Worm (Caenorhabditis elegans) whole organism, L4 larva: ENCODE results near the gene sre-43.
A peak's percentile ranks its signal among the peaks of the same experiment; 100 is the strongest.

Source experiments
- F37D6.2 ChIP-seq: sonication (generic microtip); optimal IDR thresholded peaks from 2 replicates; lab custom pipeline; 2016; ENCODE audit warnings: mild to moderate bottlenecking, missing genetic modification characterization, missing compliant biosample characterization
- R02D3.7 ChIP-seq: fragments of 150-350 bp; sonication (generic microtip); optimal IDR thresholded peaks from 3 replicates; lab custom pipeline; 2014; ENCODE audit warnings: missing biosample characterization, missing genetic modification characterization
- Y105C5A.15 ChIP-seq: fragments of 200-800 bp; sonication (Bioruptor generic); IDR thresholded peaks from 2 replicates; pipeline ENCODE4 v1.3.6; 2022; ENCODE audit warnings: missing genetic modification characterization, missing compliant biosample characterization
- Y5F2A.4 ChIP-seq: fragments of 200-800 bp; sonication (Bioruptor generic); optimal IDR thresholded peaks from 2 replicates; lab custom pipeline; 2018; ENCODE audit warnings: mild to moderate bottlenecking, missing genetic modification characterization, missing compliant biosample characterization
- Y75B8A.6 ChIP-seq: fragments of 200-800 bp; sonication (Bioruptor generic); IDR thresholded peaks from 2 replicates; pipeline ENCODE4 v1.3.6; 2022; ENCODE audit warnings: missing genetic modification reagents, missing genetic modification characterization, missing compliant biosample characterization
- aha-1 ChIP-seq: fragments of 150-350 bp; peaks from one replicate; lab custom pipeline; 2014; ENCODE audit warnings: missing biosample characterization, missing genetic modification characterization
- ama-1 ChIP-seq: fragments of 150-350 bp; optimal IDR thresholded peaks from 2 replicates; lab custom pipeline; 2014; ENCODE audit warnings: inconsistent platforms, mixed read lengths
- ceh-20 ChIP-seq: fragments of 200-800 bp; sonication (Bioruptor generic); IDR thresholded peaks from 2 replicates; pipeline ENCODE4 v1.3.6; 2022; ENCODE audit warnings: missing genetic modification reagents, missing genetic modification characterization, missing compliant biosample characterization
- cey-2 ChIP-seq: sonication (generic microtip); optimal IDR thresholded peaks from 3 replicates; lab custom pipeline; 2017; ENCODE audit warnings: missing genetic modification characterization, mild to moderate bottlenecking, missing compliant biosample characterization, antibody characterized with exemption, borderline replicate concordance; ENCODE audit not compliant: insufficient read depth
- daf-12 ChIP-seq: fragments of 150-350 bp; optimal IDR thresholded peaks from 2 replicates; lab custom pipeline; 2014; ENCODE audit warnings: missing biosample characterization, missing genetic modification reagents, missing genetic modification characterization
- daf-16 ChIP-seq, 3 experiments: sonication (generic microtip); optimal IDR thresholded peaks; 2 replicates each; lab custom pipeline; 2016 to 2017; ENCODE audit warnings: missing genetic modification characterization in 3 of 3, missing genetic modification reagents in 3 of 3, mild to moderate bottlenecking in 2 of 3, missing compliant biosample characterization in 2 of 3, missing biosample characterization in 1 of 3, moderate library complexity in 1 of 3
- dmd-6 ChIP-seq: fragments of 200-800 bp; sonication (Bioruptor generic); IDR thresholded peaks from 2 replicates; pipeline ENCODE4 v1.3.6; 2022; ENCODE audit warnings: missing genetic modification reagents, missing genetic modification characterization, missing compliant biosample characterization
- dpl-1 ChIP-seq: fragments of 150-350 bp; optimal IDR thresholded peaks from 2 replicates; lab custom pipeline; 2014; ENCODE audit warnings: missing biosample characterization, missing genetic modification reagents, missing genetic modification characterization
- dve-1 ChIP-seq: sonication (generic microtip); optimal IDR thresholded peaks from 2 replicates; lab custom pipeline; 2017; ENCODE audit warnings: antibody characterized with exemption, mild to moderate bottlenecking, missing genetic modification characterization, missing compliant biosample characterization; ENCODE audit not compliant: insufficient read depth
- egl-43 ChIP-seq: fragments of 200-800 bp; sonication (Bioruptor generic); IDR thresholded peaks from 2 replicates; pipeline ENCODE4 v1.3.6; 2022; ENCODE audit warnings: missing genetic modification reagents, missing genetic modification characterization, missing compliant biosample characterization
- hif-1 ChIP-seq, 2 experiments: sonication (generic microtip); optimal IDR thresholded peaks; 2 replicates each; lab custom pipeline; 2016 to 2017; ENCODE audit warnings: missing compliant biosample characterization in 2 of 2, missing genetic modification characterization in 2 of 2, missing genetic modification reagents in 2 of 2, missing genotype in 2 of 2, mild to moderate bottlenecking in 1 of 2
- hlh-30 ChIP-seq: sonication (generic microtip); optimal IDR thresholded peaks from 2 replicates; lab custom pipeline; 2017; ENCODE audit warnings: antibody characterized with exemption, mild to moderate bottlenecking, missing genetic modification characterization, missing compliant biosample characterization; ENCODE audit not compliant: insufficient read depth
- hmg-1.1 ChIP-seq: fragments of 200-800 bp; sonication (Bioruptor generic); IDR thresholded peaks from 2 replicates; pipeline ENCODE4 v1.3.6; 2022; ENCODE audit warnings: missing genetic modification reagents, missing genetic modification characterization, missing compliant biosample characterization
- lin-1 ChIP-seq: fragments of 200-800 bp; sonication (Bioruptor generic); IDR thresholded peaks from 2 replicates; pipeline ENCODE4 v1.3.6; 2022; ENCODE audit warnings: missing genetic modification reagents, missing genetic modification characterization, missing compliant biosample characterization
- lin-39 ChIP-seq: fragments of 150-350 bp; optimal IDR thresholded peaks from 2 replicates; lab custom pipeline; 2014; ENCODE audit warnings: missing biosample characterization, missing genetic modification reagents, missing genetic modification characterization
- lsy-2 ChIP-seq, 2 experiments: fragments of 150-350 bp in 1 of 2; sonication (generic microtip) in 1 of 2; optimal IDR thresholded peaks; 2 replicates each; lab custom pipeline; 2014 to 2017; ENCODE audit warnings: missing biosample characterization in 2 of 2, missing genetic modification characterization in 2 of 2
- madf-5 ChIP-seq, 2 experiments: fragments of 200-800 bp; sonication (Bioruptor generic); IDR thresholded peaks; 2 replicates each; pipeline ENCODE4 v1.3.6; 2022; ENCODE audit warnings: missing compliant biosample characterization in 2 of 2, missing genetic modification characterization in 2 of 2
- madf-9 ChIP-seq: fragments of 200-800 bp; sonication (Bioruptor generic); conservative IDR thresholded peaks from 2 replicates; pipeline ENCODE4 v1.3.6; 2022; ENCODE audit warnings: missing genetic modification reagents, missing genetic modification characterization, missing compliant biosample characterization
- mdl-1 ChIP-seq, 2 experiments: fragments of 150-350 bp in 1 of 2; sonication (generic microtip) in 1 of 2; optimal IDR thresholded peaks; 2 replicates each; lab custom pipeline; 2014 to 2017; ENCODE audit warnings: missing biosample characterization in 2 of 2, missing genetic modification characterization in 2 of 2
- mes-2 ChIP-seq: sonication (generic microtip); optimal IDR thresholded peaks from 2 replicates; lab custom pipeline; 2016; ENCODE audit warnings: missing genotype, mild to moderate bottlenecking, missing genetic modification characterization, missing compliant biosample characterization; ENCODE audit not compliant: poor library complexity, severe bottlenecking
- nhr-10 ChIP-seq: fragments of 150-350 bp; optimal IDR thresholded peaks from 2 replicates; lab custom pipeline; 2014; ENCODE audit warnings: missing biosample characterization, missing genetic modification characterization
- nhr-102 ChIP-seq: sonication (generic microtip); optimal IDR thresholded peaks from 2 replicates; lab custom pipeline; 2016; ENCODE audit warnings: mild to moderate bottlenecking, missing genetic modification characterization, moderate library complexity, missing compliant biosample characterization
- nhr-111 ChIP-seq: fragments of 200-800 bp; sonication (Bioruptor generic); optimal IDR thresholded peaks from 2 replicates; lab custom pipeline; 2018; ENCODE audit warnings: mild to moderate bottlenecking, missing genetic modification characterization, missing compliant biosample characterization
- nhr-28 ChIP-seq: fragments of 150-350 bp; optimal IDR thresholded peaks from 2 replicates; lab custom pipeline; 2014; ENCODE audit warnings: missing biosample characterization, missing genetic modification characterization
- nhr-42 ChIP-seq: fragments of 200-800 bp; sonication (Bioruptor generic); IDR thresholded peaks from 2 replicates; pipeline ENCODE4 v1.3.6; 2022; ENCODE audit warnings: missing genetic modification characterization, missing compliant biosample characterization
- nhr-6 ChIP-seq: fragments of 150-350 bp; optimal IDR thresholded peaks from 2 replicates; lab custom pipeline; 2014; ENCODE audit warnings: missing biosample characterization, missing genetic modification characterization
- nhr-76 ChIP-seq: fragments of 150-350 bp; optimal IDR thresholded peaks from 2 replicates; lab custom pipeline; 2014; ENCODE audit warnings: missing biosample characterization, missing genetic modification characterization
- nhr-77 ChIP-seq: fragments of 150-350 bp; optimal IDR thresholded peaks from 2 replicates; lab custom pipeline; 2014; ENCODE audit warnings: missing biosample characterization, missing genetic modification characterization
- pha-4 ChIP-seq, 2 experiments: fragments of 150-350 bp in 1 of 2; fragments of 200-800 bp in 1 of 2; sonication (Bioruptor generic) in 1 of 2; IDR thresholded peaks in 1 of 2; optimal IDR thresholded peaks in 1 of 2; 2 replicates each; pipeline versions ENCODE4 v1.3.6 to Lab custom; 2014 to 2022; ENCODE audit warnings: missing genetic modification characterization in 2 of 2, missing genetic modification reagents in 2 of 2, missing biosample characterization in 1 of 2, missing compliant biosample characterization in 1 of 2
- pqm-1 ChIP-seq: sonication (generic microtip); optimal IDR thresholded peaks from 2 replicates; lab custom pipeline; 2017; ENCODE audit warnings: missing biosample characterization, missing genetic modification characterization
- skn-1 ChIP-seq: fragments of 150-350 bp; optimal IDR thresholded peaks from 2 replicates; lab custom pipeline; 2014; ENCODE audit warnings: missing biosample characterization, missing genetic modification characterization
- spr-1 ChIP-seq: sonication (generic microtip); optimal IDR thresholded peaks from 2 replicates; lab custom pipeline; 2016; ENCODE audit warnings: mild to moderate bottlenecking, missing genetic modification characterization, missing compliant biosample characterization
- tag-97 ChIP-seq: fragments of 200-800 bp; sonication (Bioruptor generic); IDR thresholded peaks from 2 replicates; pipeline ENCODE4 v1.3.6; 2022; ENCODE audit warnings: missing genetic modification characterization, missing compliant biosample characterization
- tra-1 ChIP-seq: fragments of 200-800 bp; sonication (Bioruptor generic); IDR thresholded peaks from 2 replicates; pipeline ENCODE4 v1.3.6; 2022; ENCODE audit warnings: missing genetic modification reagents, missing genetic modification characterization, missing compliant biosample characterization
- unc-62 ChIP-seq, 3 experiments: fragments of 150-350 bp in 1 of 3; sonication (generic microtip); optimal IDR thresholded peaks in 2 of 3; peaks in 1 of 3; 1 replicate in 1 of 3; 2 replicates in 2 of 3; lab custom pipeline; 2014 to 2017; ENCODE audit warnings: missing biosample characterization in 3 of 3, missing genetic modification characterization in 3 of 3, missing genetic modification reagents in 3 of 3, missing genotype in 1 of 3
- vab-7 ChIP-seq: fragments of 200-800 bp; sonication (Bioruptor generic); IDR thresholded peaks from 2 replicates; pipeline ENCODE4 v1.3.6; 2022; ENCODE audit warnings: missing genetic modification reagents, missing genetic modification characterization, missing compliant biosample characterization
- zfp-2 ChIP-seq: sonication (generic microtip); optimal IDR thresholded peaks from 2 replicates; lab custom pipeline; 2016; ENCODE audit warnings: mild to moderate bottlenecking, missing genetic modification characterization, missing compliant biosample characterization
- ztf-11 ChIP-seq: fragments of 150-350 bp; optimal IDR thresholded peaks from 2 replicates; lab custom pipeline; 2014; ENCODE audit warnings: missing biosample characterization, missing genetic modification characterization
- ztf-7 ChIP-seq: fragments of 150-350 bp; optimal IDR thresholded peaks from 2 replicates; lab custom pipeline; 2014; ENCODE audit warnings: missing biosample characterization, missing genetic modification characterization

Gene sre-43

DNA sequence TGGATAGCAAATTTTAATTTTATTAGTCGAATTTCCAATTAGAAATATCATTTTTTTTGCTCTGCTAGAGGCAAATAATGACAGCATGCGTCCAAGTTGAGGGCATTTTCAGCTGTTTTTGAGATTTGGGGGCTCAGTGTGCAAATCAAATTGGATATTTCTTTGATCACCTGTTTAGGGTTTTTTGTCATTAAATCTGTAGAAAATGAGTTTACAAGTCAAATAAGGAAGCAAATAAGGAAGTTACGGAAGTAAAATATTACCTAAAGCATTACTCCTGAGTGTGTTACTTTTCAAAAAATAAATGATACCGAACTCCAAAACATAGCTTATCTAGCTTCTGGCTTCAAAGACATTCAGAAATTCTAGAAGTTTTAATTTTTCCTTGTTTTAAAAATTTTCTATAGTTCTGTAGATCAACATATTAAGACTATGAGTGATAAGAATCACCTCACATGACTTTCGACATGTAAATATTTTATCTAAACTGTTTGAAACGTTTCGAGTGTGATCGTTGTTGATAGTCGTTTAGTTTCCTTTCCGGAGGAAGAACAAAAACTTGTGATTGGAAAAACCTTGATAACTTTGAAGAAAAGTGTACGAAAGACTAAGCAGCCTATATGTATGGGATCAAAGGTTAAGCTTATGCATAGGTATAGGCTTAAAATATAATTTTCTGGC is 11.1 kb upstream of the sre-43 start, which contains the start of gene sre-48:
Gene sre-48 (minus strand): TSS at position 51 of the 681 bp plus-strand sequence.
- TF ChIP-seq nhr-77 (peak; percentile 48), dve-1 (peak; percentile 61), dmd-6 (0 out of 2 replicates have a peak, but pooled peaks have one; percentile 17), daf-16 (GFP tag; optimal IDR thresholded peaks at IDR 0.05; lab: Kevin White, UChicago) (no peak), daf-16 (tag; optimal IDR thresholded peaks at IDR 0.05; lab: Kevin White, UChicago) (peak; percentile 76), aha-1 (tag; lab: Kevin White, UChicago) (peak; percentile 35), ztf-7 (tag; lab: Kevin White, UChicago) (no peak), mes-2 (tag; lab: Kevin White, UChicago) (no peak), unc-62 (GFP tag; optimal IDR thresholded peaks at IDR 0.05 in 1 of 2; lab: Kevin White, UChicago) (peak in 1 of 2 experiments; percentile 22), unc-62 (tag; optimal IDR thresholded peaks at IDR 0.05; lab: Kevin White, UChicago) (no peak), cey-2 (tag; lab: Kevin White, UChicago) (no peak), lsy-2 (tag; optimal IDR thresholded peaks at IDR 0.05; lab: Kevin White, UChicago) (no peak), pqm-1 (tag; lab: Kevin White, UChicago) (peak; percentile 51), nhr-28 (tag; lab: Kevin White, UChicago) (peak; percentile 40), nhr-111 (no peak), Y105C5A.15 (GFP tag; lab: Robert Waterston, UW) (no peak), hif-1 (tag; optimal IDR thresholded peaks at IDR 0.05; lab: Kevin White, UChicago) (no peak), hlh-30 (peak; percentile 43)
- TF ChIP-seq, all 104 proteins: peak for 9

DNA sequence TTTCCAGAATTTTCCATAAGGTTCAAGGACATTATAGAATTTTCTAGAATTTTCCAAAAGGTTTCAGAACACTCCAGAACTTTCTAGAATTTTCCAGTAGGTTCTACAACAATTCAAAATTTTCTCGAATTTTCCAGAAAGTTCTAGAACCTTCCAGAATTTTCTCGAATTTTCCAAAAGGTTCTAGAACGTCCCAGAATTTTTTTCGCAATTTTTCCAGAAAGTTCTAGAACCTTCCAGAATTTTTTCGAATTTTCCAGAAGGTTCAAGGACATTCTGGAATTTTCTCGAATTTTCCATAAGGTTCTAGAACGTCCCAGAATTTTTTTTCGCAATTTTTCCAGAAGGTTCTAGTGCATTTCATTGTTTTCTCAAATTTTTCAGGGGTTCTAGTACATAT is 8.8 kb upstream of the sre-43 start:
- TF ChIP-seq hmg-1.1 (GFP tag; lab: Robert Waterston, UW): no peak
- TF ChIP-seq R02D3.7: no peak
- no peak for TF ChIP-seq Y105C5A.15 (GFP tag; lab: Robert Waterston, UW)
- no peak for TF ChIP-seq ztf-11 (tag; lab: Kevin White, UChicago)
- no peak for TF ChIP-seq dpl-1
- no peak for TF ChIP-seq daf-12 (tag; lab: Kevin White, UChicago)
- no peak for TF ChIP-seq dve-1
- TF ChIP-seq nhr-102: no peak
- no peak for TF ChIP-seq F37D6.2 (tag; lab: Kevin White, UChicago)
- TF ChIP-seq nhr-77: no peak

DNA sequence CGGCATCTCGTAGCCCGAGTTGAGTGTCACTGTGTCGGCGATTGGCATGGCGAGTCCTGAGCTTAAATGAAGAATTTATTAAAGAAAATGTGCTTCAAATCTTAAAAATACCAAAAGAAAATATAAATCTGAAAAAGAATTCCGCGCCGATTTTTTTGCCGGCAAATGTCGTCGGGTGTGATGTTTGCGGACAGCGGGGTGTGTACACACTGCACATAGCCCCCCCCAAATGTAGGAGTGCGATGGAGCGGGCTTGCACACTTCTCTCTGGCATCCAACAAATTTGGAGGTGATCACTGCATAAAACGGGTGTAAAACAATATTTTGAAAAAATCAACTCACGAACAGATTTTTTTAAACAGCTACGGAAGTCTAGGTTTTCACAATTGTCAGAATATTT is 7.3 kb upstream of the sre-43 start, which contains the start of gene Y39G8B.2:
Gene Y39G8B.2 (minus strand): TSS at position 61 of the 400 bp plus-strand sequence.
- TF ChIP-seq hif-1 (tag; optimal IDR thresholded peaks at IDR 0.05; lab: Kevin White, UChicago) (peak in 1 of 2 experiments; percentile 73), nhr-10 (no peak), zfp-2 (tag; lab: Kevin White, UChicago) (peak; percentile 14), pha-4 (GFP tag; IDR thresholded peaks at IDR 0.05; lab: Robert Waterston, UW) (no peak), pha-4 (tag; optimal IDR thresholded peaks at IDR 0.05; lab: Kevin White, UChicago) (peak; percentile 4), madf-5 (GFP tag; IDR thresholded peaks at IDR 0.05; lab: Robert Waterston, UW) (no peak), dpl-1 (peak; percentile 85), spr-1 (tag; lab: Kevin White, UChicago) (no peak), nhr-6 (peak; percentile 74), mes-2 (tag; lab: Kevin White, UChicago) (peak; percentile 90), vab-7 (GFP tag; lab: Robert Waterston, UW) (no peak), R02D3.7 (no peak), tag-97 (GFP tag; lab: Robert Waterston, UW) (no peak), lin-1 (GFP tag; lab: Robert Waterston, UW) (0 out of 2 replicates have a peak, but pooled peaks have one; percentile 16), hmg-1.1 (GFP tag; lab: Robert Waterston, UW) (peak; percentile 92), madf-9 (peak; percentile 57; the same call in 1 of the 2 replicates), nhr-76 (tag; lab: Kevin White, UChicago) (no peak), skn-1 (tag; lab: Kevin White, UChicago) (no peak), aha-1 (tag; lab: Kevin White, UChicago) (peak; percentile 98), mdl-1 (tag; optimal IDR thresholded peaks at IDR 0.05; lab: Kevin White, UChicago) (peak in 1 of 2 experiments; percentile 54), lsy-2 (tag; optimal IDR thresholded peaks at IDR 0.05; lab: Kevin White, UChicago) (peak; percentile 64 to 93), lin-39 (tag; lab: Kevin White, UChicago) (no peak), Y75B8A.6 (GFP tag; lab: Robert Waterston, UW) (no peak), ama-1 (no peak), nhr-42 (GFP tag; lab: Robert Waterston, UW) (peak; percentile 88), egl-43 (GFP tag; lab: Robert Waterston, UW) (no peak), ceh-20 (GFP tag; lab: Robert Waterston, UW) (peak; percentile 73; the same call in 1 of the 2 replicates), Y105C5A.15 (GFP tag; lab: Robert Waterston, UW) (no peak), tra-1 (GFP tag; lab: Robert Waterston, UW) (peak; percentile 75; the same call in 1 of the 2 replicates), Y5F2A.4 (GFP tag; lab: Kevin White, UChicago) (no peak)
